Worm (Caenorhabditis elegans) whole organism, early embryonic: ENCODE measurements around the gene C06E1.9.

ENCODE experiments used
- B0310.2 ChIP-seq: sonication (generic microtip); optimal IDR thresholded peaks from 2 replicates; lab custom pipeline; 2016; ENCODE audit warnings: mild to moderate bottlenecking, missing genetic modification characterization, missing compliant biosample characterization
- F13C5.2 ChIP-seq: sonication (generic microtip); optimal IDR thresholded peaks from 2 replicates; lab custom pipeline; 2017; ENCODE audit warnings: mild to moderate bottlenecking, missing genetic modification characterization, inconsistent platforms, missing compliant biosample characterization
- aly-1 ChIP-seq: sonication (generic microtip); optimal IDR thresholded peaks from 2 replicates; lab custom pipeline; 2016; ENCODE audit warnings: missing genetic modification characterization, missing compliant biosample characterization
- ama-1 ChIP-seq: fragments of 150-350 bp; optimal IDR thresholded peaks from 2 replicates; lab custom pipeline; 2014
- ceh-36 ChIP-seq: sonication (generic microtip); optimal IDR thresholded peaks from 2 replicates; lab custom pipeline; 2016; ENCODE audit warnings: missing genetic modification characterization, inconsistent platforms, missing compliant biosample characterization
- ets-7 ChIP-seq: sonication (generic microtip); optimal IDR thresholded peaks from 2 replicates; lab custom pipeline; 2016; ENCODE audit warnings: missing genotype, missing genetic modification characterization, missing compliant biosample characterization
- hmbx-1 ChIP-seq: sonication (generic microtip); optimal IDR thresholded peaks from 2 replicates; lab custom pipeline; 2016; ENCODE audit warnings: mild to moderate bottlenecking, missing genetic modification characterization, missing compliant biosample characterization
- hmg-4 ChIP-seq: fragments of 200-800 bp; sonication (Bioruptor generic); optimal IDR thresholded peaks from 2 replicates; lab custom pipeline; 2018; ENCODE audit warnings: mild to moderate bottlenecking, missing genetic modification characterization, missing compliant biosample characterization
- pes-1 ChIP-seq: fragments of 200-800 bp; sonication (Bioruptor generic); IDR thresholded peaks from 2 replicates; pipeline ENCODE4 v1.3.6; 2022; ENCODE audit warnings: missing genetic modification reagents, missing genetic modification characterization, missing compliant biosample characterization
- scrt-1 ChIP-seq: fragments of 200-800 bp; sonication (Bioruptor generic); IDR thresholded peaks from 2 replicates; pipeline ENCODE4 v1.3.6; 2022; ENCODE audit warnings: missing genetic modification characterization, missing compliant biosample characterization
- sea-1 ChIP-seq: fragments of 200-800 bp; sonication (Bioruptor generic); conservative IDR thresholded peaks from 2 replicates; pipeline ENCODE4 v1.3.6; 2022; ENCODE audit warnings: missing genetic modification characterization, missing compliant biosample characterization
- tbx-37 ChIP-seq: fragments of 200-800 bp; sonication (Bioruptor generic); conservative IDR thresholded peaks from 2 replicates; pipeline ENCODE4 v1.3.6; 2022; ENCODE audit warnings: missing genetic modification reagents, missing genetic modification characterization, missing compliant biosample characterization

DNA sequence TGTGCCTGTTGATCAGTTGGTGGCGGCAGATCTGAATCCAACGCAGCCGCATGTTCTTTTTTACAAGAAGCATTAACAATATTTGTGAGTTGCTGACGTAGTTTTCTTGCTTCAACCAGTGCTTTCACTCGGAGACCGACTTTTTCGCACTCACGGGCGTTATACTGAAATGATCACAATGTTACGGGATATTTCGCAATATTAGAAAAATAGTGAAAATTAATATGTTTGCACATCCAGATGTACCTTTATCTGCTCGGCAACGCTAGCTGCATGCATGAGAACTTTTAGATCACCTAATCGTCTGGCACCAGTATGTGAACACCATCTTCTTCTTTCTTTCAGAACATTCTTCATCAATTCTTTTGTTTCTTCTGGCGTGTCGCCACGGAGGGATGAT, 1.7 kb upstream of the C06E1.9 start:
- TF ChIP-seq tbx-37 (GFP tag; lab: Robert Waterston, UW) (no peak), pes-1 (GFP tag; lab: Robert Waterston, UW) (no peak), ama-1 (lab: Kevin White, UChicago) (no peak), F13C5.2 (tag; lab: Kevin White, UChicago) (no peak), ets-7 (tag; lab: Kevin White, UChicago) (no peak), aly-1 (tag; lab: Kevin White, UChicago) (no peak), sea-1 (GFP tag; lab: Robert Waterston, UW) (no peak), hmg-4 (no peak), hmbx-1 (no peak), scrt-1 (GFP tag; lab: Robert Waterston, UW) (no peak), ceh-36 (tag; lab: Kevin White, UChicago) (no peak), B0310.2 (tag; lab: Kevin White, UChicago) (no peak)
